Fruit fly (Drosophila melanogaster) whole organism, wandering third instar larva: Measurements from ENCODE around the gene fwd.

Source experiments
- Abd-B ChIP-seq: fragments of >200 bp; optimal IDR thresholded peaks from 2 replicates; lab custom pipeline; 2017; ENCODE audit warnings: missing biosample characterization, missing genetic modification characterization
- CG32264 ChIP-seq: fragments of 200-800 bp; sonication (Bioruptor generic); optimal IDR thresholded peaks from 2 replicates; lab custom pipeline; 2016; ENCODE audit warnings: missing biosample characterization, missing genetic modification characterization
- CG9705 ChIP-seq: fragments of 200-800 bp; sonication (Bioruptor generic); optimal IDR thresholded peaks from 2 replicates; lab custom pipeline; 2018; ENCODE audit warnings: missing biosample characterization, mild to moderate bottlenecking, missing genetic modification characterization
- CrebA ChIP-seq: fragments of 200-800 bp; sonication (Bioruptor generic); optimal IDR thresholded peaks from 2 replicates; lab custom pipeline; 2016; ENCODE audit warnings: missing biosample characterization, mild to moderate bottlenecking, missing genetic modification characterization, borderline replicate concordance
- Dfd ChIP-seq: fragments of >200 bp; optimal IDR thresholded peaks from 2 replicates; lab custom pipeline; 2017; ENCODE audit warnings: missing biosample characterization, missing genetic modification characterization
- HLH106 ChIP-seq: fragments of 200-800 bp; optimal IDR thresholded peaks from 3 replicates; lab custom pipeline; 2019; ENCODE audit warnings: missing biosample characterization, mild to moderate bottlenecking, missing genetic modification characterization, moderate library complexity
- Hnf4 ChIP-seq: fragments of 200-800 bp; sonication (Bioruptor generic); optimal IDR thresholded peaks from 2 replicates; lab custom pipeline; 2016; ENCODE audit warnings: missing biosample characterization, mild to moderate bottlenecking, missing genetic modification characterization
- Hr78 ChIP-seq: fragments of >200 bp; optimal IDR thresholded peaks from 2 replicates; lab custom pipeline; 2017; ENCODE audit warnings: missing biosample characterization, missing genetic modification characterization
- Hr83 ChIP-seq: fragments of 200-300 bp; sonication (Bioruptor generic); optimal IDR thresholded peaks from 2 replicates; lab custom pipeline; 2016; ENCODE audit warnings: missing biosample characterization, mild to moderate bottlenecking, missing genetic modification characterization, moderate library complexity; ENCODE audit not compliant: poor library complexity, severe bottlenecking
- Jra ChIP-seq: sonication (Bioruptor generic); optimal IDR thresholded peaks from 2 replicates; lab custom pipeline; 2016; ENCODE audit warnings: missing biosample characterization, missing genetic modification characterization
- Myc ChIP-seq: fragments of >200 bp; optimal IDR thresholded peaks from 2 replicates; lab custom pipeline; 2017
- OdsH ChIP-seq: fragments of 200-800 bp; sonication (Bioruptor generic); optimal IDR thresholded peaks from 2 replicates; lab custom pipeline; 2016; ENCODE audit warnings: missing biosample characterization, mild to moderate bottlenecking, missing genetic modification characterization
- Rel ChIP-seq, 2 experiments: fragments of 200-800 bp; sonication (Bioruptor generic) in 1 of 2; optimal IDR thresholded peaks; 2 replicates in 1 of 2; 3 replicates in 1 of 2; lab custom pipeline; 2016 to 2019; ENCODE audit warnings: mild to moderate bottlenecking in 2 of 2, missing biosample characterization in 2 of 2, missing genetic modification characterization in 2 of 2, moderate library complexity in 1 of 2
- Vsx2 ChIP-seq: fragments of 200-300, 225-300 bp; sonication (Bioruptor generic); optimal IDR thresholded peaks from 2 replicates; lab custom pipeline; 2018; ENCODE audit warnings: missing biosample characterization, missing genetic modification characterization; ENCODE audit not compliant: partially characterized antibody
- br ChIP-seq: fragments of 200-800 bp; sonication (Bioruptor generic); optimal IDR thresholded peaks from 2 replicates; lab custom pipeline; 2016; ENCODE audit warnings: missing biosample characterization, missing genetic modification characterization
- brk ChIP-seq: fragments of 200-800 bp; sonication (Bioruptor generic); optimal IDR thresholded peaks from 2 replicates; lab custom pipeline; 2016; ENCODE audit warnings: missing biosample characterization, mild to moderate bottlenecking, missing genetic modification characterization
- dl ChIP-seq, 2 experiments: fragments of 175-275, 200-275 bp in 1 of 2; fragments of 200-275 bp in 1 of 2; sonication (Bioruptor generic); optimal IDR thresholded peaks; lab custom pipeline; 2018; ENCODE audit warnings: mild to moderate bottlenecking in 2 of 2, missing biosample characterization in 2 of 2, missing genetic modification characterization in 2 of 2, moderate library complexity in 2 of 2; ENCODE audit not compliant: partially characterized antibody in 2 of 2, insufficient read depth in 1 of 2
- dmrt93B ChIP-seq: fragments of 200-800 bp; sonication (Bioruptor generic); optimal IDR thresholded peaks from 2 replicates; lab custom pipeline; 2018; ENCODE audit warnings: missing biosample characterization, mild to moderate bottlenecking, missing genetic modification characterization
- ey ChIP-seq: fragments of 200-800 bp; sonication (Bioruptor generic); optimal IDR thresholded peaks from 2 replicates; lab custom pipeline; 2016; ENCODE audit warnings: missing biosample characterization, missing genetic modification characterization
- foxo ChIP-seq, 2 experiments: fragments of 200-800 bp; sonication (Bioruptor generic); optimal IDR thresholded peaks; 2 replicates in 1 of 2; 3 replicates in 1 of 2; lab custom pipeline; 2016 to 2017; ENCODE audit warnings: missing biosample characterization in 2 of 2, missing genetic modification characterization in 2 of 2
- fru ChIP-seq: fragments of 200-800 bp; sonication (Bioruptor generic); optimal IDR thresholded peaks from 3 replicates; lab custom pipeline; 2016; ENCODE audit warnings: missing biosample characterization, mild to moderate bottlenecking, missing genetic modification characterization
- h ChIP-seq: fragments of 200-800 bp; sonication (Bioruptor generic); optimal IDR thresholded peaks from 3 replicates; lab custom pipeline; 2016; ENCODE audit warnings: missing biosample characterization, mild to moderate bottlenecking, missing genetic modification characterization
- lola ChIP-seq: fragments of >200 bp; optimal IDR thresholded peaks from 2 replicates; lab custom pipeline; 2017; ENCODE audit warnings: missing biosample characterization, missing genetic modification characterization
- pan ChIP-seq: fragments of >200 bp; optimal IDR thresholded peaks from 2 replicates; lab custom pipeline; 2017
- rgr ChIP-seq: fragments of 200-800 bp; sonication (Bioruptor generic); optimal IDR thresholded peaks from 3 replicates; lab custom pipeline; 2016; ENCODE audit warnings: missing biosample characterization, mild to moderate bottlenecking, missing genetic modification characterization
- sage ChIP-seq: fragments of 200-800 bp; sonication (Bioruptor generic); optimal IDR thresholded peaks from 2 replicates; lab custom pipeline; 2016; ENCODE audit warnings: missing biosample characterization, mild to moderate bottlenecking, missing genetic modification characterization
- sv ChIP-seq: fragments of 200-800 bp; sonication (Bioruptor generic); optimal IDR thresholded peaks from 3 replicates; lab custom pipeline; 2016; ENCODE audit warnings: missing biosample characterization, missing genetic modification characterization
- usp ChIP-seq: fragments of >200 bp; optimal IDR thresholded peaks from 2 replicates; lab custom pipeline; 2017; ENCODE audit warnings: missing biosample characterization, missing genetic modification characterization
- woc ChIP-seq: sonication (Bioruptor generic); optimal IDR thresholded peaks from 2 replicates; lab custom pipeline; 2016; ENCODE audit warnings: missing biosample characterization, mild to moderate bottlenecking, missing genetic modification characterization

The fwd gene

dm6 chr3L:329153-329698, 9.5 kb upstream of the fwd start:
- TF ChIP-seq br (GFP tag; lab: Kevin White, UChicago) (no peak), CG9705 (GFP tag; lab: Kevin White, UChicago) (peak; percentile 12), Rel (GFP tag; optimal IDR thresholded peaks at IDR 0.05; lab: Kevin White, UChicago) (no peak), Rel (tag; optimal IDR thresholded peaks at IDR 0.05; lab: Kevin White, UChicago) (peak; percentile 64)
- TF ChIP-seq, all 38 proteins: peak for 2

- TF ChIP-seq sage (GFP tag; lab: Kevin White, UChicago) = no peak
- peak; percentile 29 for TF ChIP-seq Myc
- TF ChIP-seq fru (GFP tag; lab: Kevin White, UChicago) = no peak
- TF ChIP-seq pan (lab: Kevin White, UChicago) = no peak
Measured at dm6 chr3L:327833-328232, 8.1 kb upstream of the fwd start, which contains the start of the genes Atac3 and Ptpmeg. Gene Atac3, minus strand, starts transcription at chr3L:327992. Gene Ptpmeg, plus strand, starts transcription at chr3L:328097.

- no peak for TF ChIP-seq rgr (GFP tag; lab: Kevin White, UChicago)
- TF ChIP-seq Hnf4 (GFP tag; lab: Kevin White, UChicago) = no peak
- TF ChIP-seq ey = no peak
- peak; percentile 63 for TF ChIP-seq Myc
- TF ChIP-seq sv (GFP tag; lab: Kevin White, UChicago) = no peak
- TF ChIP-seq Jra (GFP tag; lab: Kevin White, UChicago) = peak; percentile 25
- no peak for TF ChIP-seq sage (GFP tag; lab: Kevin White, UChicago)
- no peak for TF ChIP-seq Hr83
- no peak for TF ChIP-seq CrebA (GFP tag; lab: Kevin White, UChicago)
- TF ChIP-seq dl (GFP tag; optimal IDR thresholded peaks at IDR 0.05; lab: Kevin White, UChicago; ENCODE audit: insufficient read depth in 1 of 2, partially characterized antibody in 2 of 2) = no peak
Measured at dm6 chr3L:324486-324885, 4.8 kb upstream of the fwd start, which contains the start of gene CG32344. Gene CG32344, minus strand, starts transcription at chr3L:324720.

- TF ChIP-seq dmrt93B (GFP tag; lab: Kevin White, UChicago) (no peak), Vsx2 (GFP tag; lab: Kevin White, UChicago) (no peak), brk (no peak)
Measured at dm6 chr3L:321495-321894, 1.8 kb upstream of the fwd start.

dm6 chr3L:320798-321197, 1.1 kb upstream of the fwd start:
- TF ChIP-seq h (no peak), rgr (GFP tag; lab: Kevin White, UChicago) (no peak), foxo (GFP tag; optimal IDR thresholded peaks at IDR 0.05; lab: Kevin White, UChicago) (no peak), CG32264 (no peak), Dfd (GFP tag; lab: Kevin White, UChicago) (no peak), sage (GFP tag; lab: Kevin White, UChicago) (no peak), Hr78 (GFP tag; lab: Kevin White, UChicago) (no peak), Myc (no peak), Hr83 (no peak), Abd-B (no peak), pan (lab: Kevin White, UChicago) (no peak), CG9705 (GFP tag; lab: Kevin White, UChicago) (no peak), woc (GFP tag; lab: Kevin White, UChicago) (no peak)

DNA sequence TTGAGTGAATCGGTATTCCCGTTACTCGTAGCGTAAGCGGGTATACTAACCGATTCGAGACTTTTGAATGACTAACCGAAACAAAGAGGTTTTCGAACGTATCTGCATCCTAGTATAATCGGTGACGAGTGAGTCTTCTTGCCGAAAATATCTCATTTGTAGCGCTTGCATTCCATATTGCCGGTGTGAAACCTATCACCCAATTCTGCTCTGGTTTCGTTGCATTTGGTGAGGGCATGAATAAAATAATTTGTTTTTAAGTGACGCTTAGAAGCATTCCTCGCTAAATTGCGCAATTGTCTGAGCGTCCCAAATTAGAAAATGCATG, 290 bp upstream of the fwd start:
- TF ChIP-seq CG32264 (no peak), Rel (GFP tag; optimal IDR thresholded peaks at IDR 0.05; lab: Kevin White, UChicago) (no peak), Rel (tag; optimal IDR thresholded peaks at IDR 0.05; lab: Kevin White, UChicago) (no peak), pan (lab: Kevin White, UChicago) (no peak), OdsH (no peak), HLH106 (tag; lab: Kevin White, UChicago) (no peak), dl (GFP tag; optimal IDR thresholded peaks at IDR 0.05; lab: Kevin White, UChicago; ENCODE audit: insufficient read depth in 1 of 2, partially characterized antibody in 2 of 2) (no peak), sv (GFP tag; lab: Kevin White, UChicago) (no peak), h (no peak), Vsx2 (GFP tag; lab: Kevin White, UChicago) (no peak), sage (GFP tag; lab: Kevin White, UChicago) (no peak), woc (GFP tag; lab: Kevin White, UChicago) (no peak), br (GFP tag; lab: Kevin White, UChicago) (no peak), Hr78 (GFP tag; lab: Kevin White, UChicago) (no peak), CG9705 (GFP tag; lab: Kevin White, UChicago) (no peak), Dfd (GFP tag; lab: Kevin White, UChicago) (no peak), lola (GFP tag; lab: Kevin White, UChicago) (no peak), Hnf4 (GFP tag; lab: Kevin White, UChicago) (no peak), Abd-B (no peak), usp (GFP tag; lab: Kevin White, UChicago) (no peak), brk (no peak)
- TF ChIP-seq, all 38 proteins: peak for 0
